Worm (Caenorhabditis elegans) whole organism, L4 larva: ENCODE results near the gene gasr-8.

Experiments
- R02D3.7 ChIP-seq: fragments of 150-350 bp; sonication (generic microtip); optimal IDR thresholded peaks from 3 replicates; lab custom pipeline; 2014; ENCODE audit warnings: missing biosample characterization, missing genetic modification characterization
- T20F7.1 ChIP-seq: fragments of 200-800 bp; sonication (Bioruptor generic); optimal IDR thresholded peaks from 2 replicates; lab custom pipeline; 2018; ENCODE audit warnings: mild to moderate bottlenecking, missing genetic modification characterization, missing compliant biosample characterization
- T26A8.4 ChIP-seq: fragments of 200-800 bp; sonication (Bioruptor generic); IDR thresholded peaks from 2 replicates; pipeline ENCODE4 v1.3.6; 2022; ENCODE audit warnings: missing genetic modification characterization, missing compliant biosample characterization
- Y105C5A.15 ChIP-seq: fragments of 200-800 bp; sonication (Bioruptor generic); IDR thresholded peaks from 2 replicates; pipeline ENCODE4 v1.3.6; 2022; ENCODE audit warnings: missing genetic modification characterization, missing compliant biosample characterization
- Y5F2A.4 ChIP-seq: fragments of 200-800 bp; sonication (Bioruptor generic); optimal IDR thresholded peaks from 2 replicates; lab custom pipeline; 2018; ENCODE audit warnings: mild to moderate bottlenecking, missing genetic modification characterization, missing compliant biosample characterization
- ZK546.5 ChIP-seq, 2 experiments: sonication (generic microtip); optimal IDR thresholded peaks; 2 replicates each; lab custom pipeline; 2017; ENCODE audit warnings: missing biosample characterization in 2 of 2, missing genetic modification characterization in 2 of 2
- aha-1 ChIP-seq: fragments of 150-350 bp; peaks from one replicate; lab custom pipeline; 2014; ENCODE audit warnings: missing biosample characterization, missing genetic modification characterization
- aly-2 ChIP-seq: sonication (generic microtip); optimal IDR thresholded peaks from 2 replicates; lab custom pipeline; 2018; ENCODE audit warnings: missing biosample characterization, missing genetic modification characterization
- ceh-20 ChIP-seq: fragments of 200-800 bp; sonication (Bioruptor generic); IDR thresholded peaks from 2 replicates; pipeline ENCODE4 v1.3.6; 2022; ENCODE audit warnings: missing genetic modification reagents, missing genetic modification characterization, missing compliant biosample characterization
- ceh-32 ChIP-seq: sonication (generic microtip); optimal IDR thresholded peaks from 2 replicates; lab custom pipeline; 2016; ENCODE audit warnings: mild to moderate bottlenecking, missing genetic modification characterization, missing compliant biosample characterization; ENCODE audit not compliant: poor library complexity
- cey-2 ChIP-seq: sonication (generic microtip); optimal IDR thresholded peaks from 3 replicates; lab custom pipeline; 2017; ENCODE audit warnings: missing genetic modification characterization, mild to moderate bottlenecking, missing compliant biosample characterization, antibody characterized with exemption, borderline replicate concordance; ENCODE audit not compliant: insufficient read depth
- daf-8 ChIP-seq: fragments of 200-800 bp; sonication (Bioruptor generic); IDR thresholded peaks from 2 replicates; pipeline ENCODE4 v1.3.6; 2022; ENCODE audit warnings: missing genetic modification characterization, missing compliant biosample characterization
- duxl-1 ChIP-seq: sonication (generic microtip); optimal IDR thresholded peaks from 2 replicates; lab custom pipeline; 2016; ENCODE audit warnings: mild to moderate bottlenecking, missing genetic modification characterization, moderate library complexity, missing compliant biosample characterization; ENCODE audit not compliant: poor library complexity
- dve-1 ChIP-seq: sonication (generic microtip); optimal IDR thresholded peaks from 2 replicates; lab custom pipeline; 2017; ENCODE audit warnings: antibody characterized with exemption, mild to moderate bottlenecking, missing genetic modification characterization, missing compliant biosample characterization; ENCODE audit not compliant: insufficient read depth
- fkh-10 ChIP-seq: fragments of 150-350 bp; optimal IDR thresholded peaks from 2 replicates; lab custom pipeline; 2014; ENCODE audit warnings: missing biosample characterization, missing genetic modification reagents, missing genetic modification characterization
- fos-1 ChIP-seq: fragments of 150-350 bp; optimal IDR thresholded peaks from 2 replicates; lab custom pipeline; 2014; ENCODE audit warnings: missing biosample characterization, missing genetic modification characterization
- hlh-11 ChIP-seq: fragments of 200-800 bp; sonication (Bioruptor generic); optimal IDR thresholded peaks from 2 replicates; lab custom pipeline; 2018; ENCODE audit warnings: mild to moderate bottlenecking, missing genetic modification characterization, missing compliant biosample characterization
- hlh-30 ChIP-seq: sonication (generic microtip); optimal IDR thresholded peaks from 2 replicates; lab custom pipeline; 2017; ENCODE audit warnings: antibody characterized with exemption, mild to moderate bottlenecking, missing genetic modification characterization, missing compliant biosample characterization; ENCODE audit not compliant: insufficient read depth
- lin-15B ChIP-seq: fragments of 150-350 bp; sonication (generic microtip); optimal IDR thresholded peaks from 3 replicates; lab custom pipeline; 2014; ENCODE audit warnings: missing biosample characterization, missing genetic modification characterization
- lin-38 ChIP-seq: fragments of 200-800 bp; sonication (Bioruptor generic); IDR thresholded peaks from 2 replicates; pipeline ENCODE4 v1.3.6; 2022; ENCODE audit warnings: missing genetic modification reagents, missing genetic modification characterization, missing compliant biosample characterization
- lsy-2 ChIP-seq, 2 experiments: fragments of 150-350 bp in 1 of 2; sonication (generic microtip) in 1 of 2; optimal IDR thresholded peaks; 2 replicates each; lab custom pipeline; 2014 to 2017; ENCODE audit warnings: missing biosample characterization in 2 of 2, missing genetic modification characterization in 2 of 2
- mdl-1 ChIP-seq, 2 experiments: fragments of 150-350 bp in 1 of 2; sonication (generic microtip) in 1 of 2; optimal IDR thresholded peaks; 2 replicates each; lab custom pipeline; 2014 to 2017; ENCODE audit warnings: missing biosample characterization in 2 of 2, missing genetic modification characterization in 2 of 2
- mxl-3 ChIP-seq: fragments of 200-800 bp; sonication (Bioruptor generic); optimal IDR thresholded peaks from 2 replicates; lab custom pipeline; 2018; ENCODE audit warnings: mild to moderate bottlenecking, missing genetic modification characterization, missing compliant biosample characterization
- nhr-10 ChIP-seq: fragments of 150-350 bp; optimal IDR thresholded peaks from 2 replicates; lab custom pipeline; 2014; ENCODE audit warnings: missing biosample characterization, missing genetic modification characterization
- nhr-237 ChIP-seq: sonication (generic microtip); optimal IDR thresholded peaks from 2 replicates; lab custom pipeline; 2017; ENCODE audit warnings: missing biosample characterization, missing genetic modification characterization
- nhr-28 ChIP-seq: fragments of 150-350 bp; optimal IDR thresholded peaks from 2 replicates; lab custom pipeline; 2014; ENCODE audit warnings: missing biosample characterization, missing genetic modification characterization
- nhr-41 ChIP-seq: fragments of 200-800 bp; sonication (Bioruptor generic); IDR thresholded peaks from 2 replicates; pipeline ENCODE4 v1.3.6; 2022; ENCODE audit warnings: missing genetic modification reagents, missing genetic modification characterization, missing compliant biosample characterization
- nhr-48 ChIP-seq: sonication (generic microtip); optimal IDR thresholded peaks from 2 replicates; lab custom pipeline; 2016; ENCODE audit warnings: mild to moderate bottlenecking, missing genetic modification characterization, missing compliant biosample characterization
- nhr-6 ChIP-seq: fragments of 150-350 bp; optimal IDR thresholded peaks from 2 replicates; lab custom pipeline; 2014; ENCODE audit warnings: missing biosample characterization, missing genetic modification characterization
- php-3 ChIP-seq: fragments of 200-800 bp; sonication (Bioruptor generic); IDR thresholded peaks from 2 replicates; pipeline ENCODE4 v1.3.6; 2022; ENCODE audit warnings: missing genetic modification reagents, missing genetic modification characterization, missing compliant biosample characterization
- pqm-1 ChIP-seq: sonication (generic microtip); optimal IDR thresholded peaks from 2 replicates; lab custom pipeline; 2017; ENCODE audit warnings: missing biosample characterization, missing genetic modification characterization
- snpc-4 ChIP-seq: fragments of 150-350 bp; optimal IDR thresholded peaks from 2 replicates; lab custom pipeline; 2014; ENCODE audit warnings: missing biosample characterization, missing genetic modification characterization
- tra-1 ChIP-seq: fragments of 200-800 bp; sonication (Bioruptor generic); IDR thresholded peaks from 2 replicates; pipeline ENCODE4 v1.3.6; 2022; ENCODE audit warnings: missing genetic modification reagents, missing genetic modification characterization, missing compliant biosample characterization
- unc-39 ChIP-seq: sonication (generic microtip); optimal IDR thresholded peaks from 2 replicates; lab custom pipeline; 2017; ENCODE audit warnings: missing biosample characterization, missing genetic modification characterization
- unc-62 ChIP-seq, 3 experiments: fragments of 150-350 bp in 1 of 3; sonication (generic microtip); optimal IDR thresholded peaks in 2 of 3; peaks in 1 of 3; 1 replicate in 1 of 3; 2 replicates in 2 of 3; lab custom pipeline; 2014 to 2017; ENCODE audit warnings: missing biosample characterization in 3 of 3, missing genetic modification characterization in 3 of 3, missing genetic modification reagents in 3 of 3, missing genotype in 1 of 3

The gasr-8 gene

ce11 chrV:14649929-14650328 is 39.0 kb upstream of the gasr-8 start:
- TF ChIP-seq dve-1 (tag; lab: Kevin White, UChicago) (no peak), duxl-1 (tag; lab: Kevin White, UChicago) (no peak), ceh-20 (GFP tag; lab: Robert Waterston, UW) (peak; percentile 62), Y5F2A.4 (no peak), lsy-2 (tag; optimal IDR thresholded peaks at IDR 0.05; lab: Kevin White, UChicago) (peak; percentile 11 to 47), R02D3.7 (no peak), hlh-30 (tag; lab: Kevin White, UChicago) (peak; percentile 51)
- TF ChIP-seq, all 104 proteins: peak for 3

- TF ChIP-seq lin-15B = no peak
- no peak for TF ChIP-seq cey-2
- no peak for TF ChIP-seq nhr-41 (GFP tag; lab: Robert Waterston, UW)
- TF ChIP-seq T20F7.1 = no peak
- no peak for TF ChIP-seq nhr-6 (tag; lab: Kevin White, UChicago)
- TF ChIP-seq php-3 (GFP tag; lab: Robert Waterston, UW) = no peak
- TF ChIP-seq ZK546.5 (tag; optimal IDR thresholded peaks at IDR 0.05; lab: Kevin White, UChicago) = no peak
- no peak for TF ChIP-seq pqm-1 (tag; lab: Kevin White, UChicago)
- no peak for TF ChIP-seq Y105C5A.15 (GFP tag; lab: Robert Waterston, UW)
- no peak for TF ChIP-seq T26A8.4 (GFP tag; lab: Robert Waterston, UW)
- TF ChIP-seq aha-1 = no peak
- no peak for TF ChIP-seq tra-1 (GFP tag; lab: Robert Waterston, UW)
- no peak for TF ChIP-seq snpc-4 (tag; lab: Kevin White, UChicago)
- no peak for TF ChIP-seq fos-1 (tag; lab: Kevin White, UChicago)
These were observed 38.3 kb upstream of the gasr-8 start for ce11 chrV:14650631-14651030.

ce11 chrV:14655689-14656088 is 33.2 kb upstream of the gasr-8 start:
- no peak for TF ChIP-seq duxl-1 (tag; lab: Kevin White, UChicago)
- peak; percentile 20 for TF ChIP-seq nhr-28 (tag; lab: Kevin White, UChicago)
- peak; percentile 70 for TF ChIP-seq hlh-30 (tag; lab: Kevin White, UChicago)
- TF ChIP-seq T20F7.1 = no peak
- TF ChIP-seq nhr-237 = no peak
- TF ChIP-seq nhr-6 (tag; lab: Kevin White, UChicago) = no peak
- no peak for TF ChIP-seq dve-1 (tag; lab: Kevin White, UChicago)
- no peak for TF ChIP-seq ceh-32 (tag; lab: Kevin White, UChicago)
- TF ChIP-seq unc-39 (tag; lab: Kevin White, UChicago) = no peak
- TF ChIP-seq nhr-48 = no peak
- no peak for TF ChIP-seq nhr-10 (tag; lab: Kevin White, UChicago)

ce11 chrV:14656970-14657369 is 31.9 kb upstream of the gasr-8 start:
- TF ChIP-seq unc-62 (GFP tag; optimal IDR thresholded peaks at IDR 0.05 in 1 of 2; lab: Kevin White, UChicago) (no peak), unc-62 (tag; optimal IDR thresholded peaks at IDR 0.05; lab: Kevin White, UChicago) (no peak), daf-8 (GFP tag; lab: Robert Waterston, UW) (no peak), hlh-30 (tag; lab: Kevin White, UChicago) (peak; percentile 62), lin-38 (GFP tag; lab: Robert Waterston, UW) (no peak), nhr-28 (tag; lab: Kevin White, UChicago) (peak; percentile 5), mdl-1 (tag; optimal IDR thresholded peaks at IDR 0.05; lab: Kevin White, UChicago) (peak in 1 of 2 experiments; percentile 36), ZK546.5 (tag; optimal IDR thresholded peaks at IDR 0.05; lab: Kevin White, UChicago) (no peak)
- TF ChIP-seq, all 104 proteins: peak for 3

- TF ChIP-seq mdl-1 (tag; optimal IDR thresholded peaks at IDR 0.05; lab: Kevin White, UChicago) (peak in 1 of 2 experiments; percentile 4), hlh-11 (tag; lab: Kevin White, UChicago) (peak; percentile 25), mxl-3 (GFP tag; lab: Kevin White, UChicago) (peak; percentile 36), hlh-30 (tag; lab: Kevin White, UChicago) (peak; percentile 3), fkh-10 (no peak), aly-2 (tag; lab: Kevin White, UChicago) (no peak), nhr-28 (tag; lab: Kevin White, UChicago) (peak; percentile 19)
These were observed 30.8 kb upstream of the gasr-8 start, which contains the start of gene slc-25A29 for ce11 chrV:14658131-14658530. Gene slc-25A29 (minus strand): TSS chrV:14658175.
